Fruit fly (Drosophila melanogaster) whole organism, prepupa: ENCODE data around the gene bigmax.

ENCODE experiments used
- CG10669 ChIP-seq: fragments of 200-800 bp; sonication (Bioruptor generic); optimal IDR thresholded peaks from 3 replicates; lab custom pipeline; 2018; ENCODE audit warnings: missing biosample characterization, mild to moderate bottlenecking, missing genetic modification characterization, moderate library complexity
- CG11762 ChIP-seq: fragments of 200-800 bp; sonication (Bioruptor generic); optimal IDR thresholded peaks from 3 replicates; lab custom pipeline; 2016; ENCODE audit warnings: missing biosample characterization, missing genetic modification characterization; ENCODE audit not compliant: insufficient read depth
- CG11902 ChIP-seq: fragments of 200-800 bp; sonication (Bioruptor generic); optimal IDR thresholded peaks from 3 replicates; lab custom pipeline; 2016; ENCODE audit warnings: missing biosample characterization, missing genetic modification characterization
- CG15336 ChIP-seq: fragments of 200-800 bp; sonication (Bioruptor generic); IDR thresholded peaks from 2 replicates; pipeline ENCODE4 v1.3.6; 2022; ENCODE audit warnings: missing biosample characterization, missing genetic modification characterization
- CG1621 ChIP-seq: fragments of 200-800 bp; sonication (Bioruptor generic); optimal IDR thresholded peaks from 3 replicates; lab custom pipeline; 2018; ENCODE audit warnings: missing biosample characterization, mild to moderate bottlenecking, missing genetic modification characterization
- CG16779 ChIP-seq: fragments of 200-800 bp; sonication (Bioruptor generic); optimal IDR thresholded peaks from 3 replicates; lab custom pipeline; 2017; ENCODE audit warnings: missing biosample characterization, mild to moderate bottlenecking, missing genetic modification characterization
- CG3032 ChIP-seq: fragments of 200-800 bp; optimal IDR thresholded peaks from 2 replicates; lab custom pipeline; 2019; ENCODE audit warnings: missing biosample characterization, mild to moderate bottlenecking, missing genetic modification characterization, moderate library complexity
- CG32006 ChIP-seq: fragments of 200-800 bp; sonication (Bioruptor generic); optimal IDR thresholded peaks from 3 replicates; lab custom pipeline; 2017; ENCODE audit warnings: missing biosample characterization, mild to moderate bottlenecking, missing genetic modification characterization
- CG34406 ChIP-seq: fragments of 200-800 bp; sonication (Bioruptor generic); optimal IDR thresholded peaks from 3 replicates; lab custom pipeline; 2016; ENCODE audit warnings: missing biosample characterization, missing genetic modification characterization
- CG3919 ChIP-seq: fragments of 200-800 bp; sonication (Bioruptor generic); optimal IDR thresholded peaks from 3 replicates; lab custom pipeline; 2016; ENCODE audit warnings: missing biosample characterization, missing genetic modification characterization
- CG4318 ChIP-seq: fragments of 200-800 bp; sonication (Bioruptor generic); optimal IDR thresholded peaks from 3 replicates; lab custom pipeline; 2017; ENCODE audit warnings: missing biosample characterization, mild to moderate bottlenecking, missing genetic modification characterization
- CG6276 ChIP-seq: fragments of 200-800 bp; sonication (Bioruptor generic); optimal IDR thresholded peaks from 2 replicates; lab custom pipeline; 2017; ENCODE audit warnings: missing biosample characterization, mild to moderate bottlenecking, missing genetic modification characterization
- CG6808 ChIP-seq: fragments of 200-800 bp; sonication (Bioruptor generic); optimal IDR thresholded peaks from 3 replicates; lab custom pipeline; 2017; ENCODE audit warnings: missing biosample characterization, missing genetic modification characterization, mild to moderate bottlenecking, moderate library complexity, missing genetic modification reagents
- CG6854 ChIP-seq: fragments of 200-800 bp; sonication (Bioruptor generic); optimal IDR thresholded peaks from 2 replicates; lab custom pipeline; 2017; ENCODE audit warnings: missing biosample characterization, mild to moderate bottlenecking, missing genetic modification characterization
- CG7368 ChIP-seq: fragments of 200-800 bp; sonication (Bioruptor generic); optimal IDR thresholded peaks from 3 replicates; lab custom pipeline; 2016; ENCODE audit warnings: missing biosample characterization, missing genetic modification characterization
- CG8119 ChIP-seq: fragments of 200-800 bp; sonication (Bioruptor generic); IDR thresholded peaks from 3 replicates; pipeline ENCODE4 v1.3.6; 2022; ENCODE audit warnings: missing biosample characterization, missing genetic modification characterization
- CG8319 ChIP-seq: fragments of 200-800 bp; sonication (Bioruptor generic); optimal IDR thresholded peaks from 3 replicates; lab custom pipeline; 2016; ENCODE audit warnings: missing biosample characterization, missing genetic modification characterization
- CG9139 ChIP-seq: fragments of 200-800 bp; sonication (Bioruptor generic); optimal IDR thresholded peaks from 3 replicates; lab custom pipeline; 2017; ENCODE audit warnings: missing biosample characterization, mild to moderate bottlenecking, missing genetic modification characterization
- Eip78C ChIP-seq: fragments of 200-800 bp; sonication (Bioruptor generic); peaks from one replicate; lab custom pipeline; 2016; ENCODE audit warnings: missing biosample characterization, missing genetic modification characterization
- Eip93F ChIP-seq: fragments of 200-800 bp; sonication (Bioruptor generic); optimal IDR thresholded peaks from 2 replicates; lab custom pipeline; 2016; ENCODE audit warnings: missing biosample characterization, mild to moderate bottlenecking, missing genetic modification characterization
- Ets96B ChIP-seq: fragments of 200-800 bp; optimal IDR thresholded peaks from 2 replicates; lab custom pipeline; 2019; ENCODE audit warnings: missing biosample characterization, mild to moderate bottlenecking, missing genetic modification characterization, moderate library complexity
- Hr38 ChIP-seq: sonication (Bioruptor generic); optimal IDR thresholded peaks from 2 replicates; lab custom pipeline; 2016; ENCODE audit warnings: missing biosample characterization, missing genetic modification characterization
- Hr39 ChIP-seq: fragments of 200-800 bp; sonication (Bioruptor generic); optimal IDR thresholded peaks from 2 replicates; lab custom pipeline; 2016; ENCODE audit warnings: missing biosample characterization, missing genetic modification characterization
- Lpt ChIP-seq: fragments of 200-800 bp; sonication (Bioruptor generic); optimal IDR thresholded peaks from 3 replicates; lab custom pipeline; 2016; ENCODE audit warnings: missing biosample characterization, missing genetic modification characterization
- Sox102F ChIP-seq: fragments of 200-800 bp; sonication (Bioruptor generic); optimal IDR thresholded peaks from 2 replicates; lab custom pipeline; 2016; ENCODE audit warnings: missing biosample characterization, mild to moderate bottlenecking, missing genetic modification characterization
- Sox14 ChIP-seq: fragments of 200-800 bp; sonication (Bioruptor generic); optimal IDR thresholded peaks from 3 replicates; lab custom pipeline; 2016; ENCODE audit warnings: missing biosample characterization, missing genetic modification characterization
- achi ChIP-seq: fragments of 200-800 bp; sonication (Bioruptor generic); optimal IDR thresholded peaks from 3 replicates; lab custom pipeline; 2016; ENCODE audit warnings: missing biosample characterization, missing genetic modification characterization
- acj6 ChIP-seq: fragments of 200-800 bp; sonication (Bioruptor generic); optimal IDR thresholded peaks from 3 replicates; lab custom pipeline; 2016; ENCODE audit warnings: missing biosample characterization, missing genetic modification characterization
- cyc ChIP-seq: fragments of 200-800 bp; sonication (Bioruptor generic); optimal IDR thresholded peaks from 3 replicates; lab custom pipeline; 2016; ENCODE audit warnings: missing biosample characterization, missing genetic modification characterization
- dac ChIP-seq: fragments of 200-800 bp; sonication (Bioruptor generic); optimal IDR thresholded peaks from 2 replicates; lab custom pipeline; 2017; ENCODE audit warnings: missing biosample characterization, mild to moderate bottlenecking, missing genetic modification characterization
- eg ChIP-seq: fragments of 200-800 bp; sonication (Bioruptor generic); IDR thresholded peaks from 3 replicates; pipeline ENCODE4 v1.3.6; 2022; ENCODE audit warnings: missing biosample characterization, missing genetic modification characterization
- fkh ChIP-seq: fragments of 200-800 bp; sonication (Bioruptor generic); optimal IDR thresholded peaks from 3 replicates; lab custom pipeline; 2017; ENCODE audit warnings: missing biosample characterization, mild to moderate bottlenecking, missing genetic modification characterization, moderate library complexity
- lz ChIP-seq: fragments of 200-800 bp; sonication (Bioruptor generic); optimal IDR thresholded peaks from 3 replicates; lab custom pipeline; 2016; ENCODE audit warnings: missing biosample characterization, missing genetic modification characterization
- net ChIP-seq: fragments of 200-800 bp; sonication (Bioruptor generic); optimal IDR thresholded peaks from 3 replicates; lab custom pipeline; 2016; ENCODE audit warnings: missing biosample characterization, missing genetic modification characterization
- salr ChIP-seq, 2 experiments: fragments of 200-800 bp; sonication (Bioruptor generic); optimal IDR thresholded peaks; 3 replicates each; lab custom pipeline; 2016 to 2018; ENCODE audit warnings: missing biosample characterization in 2 of 2, missing genetic modification characterization in 2 of 2, mild to moderate bottlenecking in 1 of 2
- spab ChIP-seq: fragments of 200-800 bp; sonication (Bioruptor generic); optimal IDR thresholded peaks from 2 replicates; lab custom pipeline; 2017; ENCODE audit warnings: missing biosample characterization, mild to moderate bottlenecking, missing genetic modification characterization, missing genetic modification reagents
- ss ChIP-seq, 2 experiments: fragments of 200-800 bp; sonication (Bioruptor generic); optimal IDR thresholded peaks; 2 replicates in 1 of 2; 3 replicates in 1 of 2; lab custom pipeline; 2017 to 2018; ENCODE audit warnings: mild to moderate bottlenecking in 2 of 2, missing biosample characterization in 2 of 2, missing genetic modification characterization in 2 of 2, moderate library complexity in 1 of 2
- svp ChIP-seq: fragments of 200-800 bp; sonication (Bioruptor generic); peaks from one replicate; lab custom pipeline; 2016; ENCODE audit warnings: missing biosample characterization, missing genetic modification characterization
- vri ChIP-seq: fragments of 200-800 bp; sonication (Bioruptor generic); optimal IDR thresholded peaks from 3 replicates; lab custom pipeline; 2016; ENCODE audit warnings: missing biosample characterization, mild to moderate bottlenecking, missing genetic modification characterization

The bigmax gene

DNA sequence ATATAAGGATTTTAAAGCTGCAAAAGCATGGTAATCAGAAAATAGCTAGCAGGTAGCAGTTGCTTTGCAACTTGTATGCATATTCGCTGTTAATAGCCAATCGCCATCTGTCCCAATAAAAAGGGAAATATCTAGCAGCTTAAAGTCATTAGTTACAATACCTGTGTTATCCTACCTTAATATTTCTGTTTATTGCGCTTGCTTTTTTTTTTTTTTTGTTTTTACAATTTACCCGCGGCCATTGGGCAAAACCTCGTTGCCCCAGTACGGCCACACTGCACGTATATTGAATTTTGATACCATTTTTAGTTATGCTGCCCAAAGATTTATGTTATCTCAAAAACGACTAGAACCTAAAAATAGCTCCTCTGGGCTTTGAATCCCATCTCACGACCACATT, 16.1 kb downstream of the bigmax start:
- TF ChIP-seq ss (GFP tag; optimal IDR thresholded peaks at IDR 0.05; lab: Kevin White, UChicago) (peak in 1 of 2 experiments; percentile 22), Sox14 (peak; percentile 31), CG3032 (tag; lab: Kevin White, UChicago) (peak; percentile 15), Eip78C (peak; percentile 46), lz (no peak)

DNA sequence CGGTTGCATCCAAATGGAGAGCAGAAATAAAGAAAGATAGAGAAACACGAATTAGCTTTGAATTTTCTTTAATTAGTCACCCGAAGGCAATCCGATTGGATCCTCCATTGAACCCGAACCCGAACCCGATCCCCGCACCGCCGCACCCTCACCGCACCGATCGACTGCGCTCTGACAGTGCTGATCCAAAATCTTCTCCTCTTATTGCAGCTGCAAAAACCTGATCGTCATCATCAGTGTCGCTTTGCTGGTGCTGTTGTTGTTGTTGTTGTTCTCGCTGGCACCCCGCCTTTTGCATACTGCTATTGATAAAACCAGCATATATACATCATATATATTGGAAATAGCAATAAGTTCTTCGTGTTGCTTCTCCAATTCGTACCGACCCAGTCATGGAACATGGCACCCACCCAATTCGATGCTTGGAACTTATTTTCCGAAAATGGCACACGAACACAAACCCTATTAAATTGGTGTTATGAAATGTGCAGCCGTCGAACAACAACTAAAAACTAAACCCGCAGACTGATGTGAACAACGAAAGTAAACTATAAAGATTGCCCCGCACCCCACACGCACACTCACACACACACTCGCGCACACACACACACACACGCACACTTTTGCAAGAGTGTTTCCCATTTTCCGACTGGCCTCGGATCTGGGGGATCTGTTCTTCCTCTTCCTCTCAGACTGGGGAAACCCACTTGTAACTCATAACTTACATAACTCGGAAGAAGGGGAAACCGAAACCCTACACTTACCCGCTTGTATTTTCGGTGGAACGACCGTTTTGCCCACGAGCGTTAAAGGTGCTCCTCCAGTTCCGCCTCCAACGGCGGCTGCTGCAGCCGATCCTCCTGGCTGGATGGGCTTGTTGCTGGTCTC, 17.7 kb downstream of the bigmax start:
- TF ChIP-seq Lpt (GFP tag; lab: Kevin White, UChicago) (peak; percentile 6), CG8119 (GFP tag; lab: Robert Waterston, UW) (0 out of 3 replicates have a peak, but pooled peaks have one; percentile 20), CG6276 (GFP tag; lab: Kevin White, UChicago) (peak; percentile 25), CG6854 (GFP tag; lab: Kevin White, UChicago) (peak; percentile 44), CG9139 (peak; percentile 8), spab (peak; percentile 1), CG4318 (GFP tag; lab: Kevin White, UChicago) (no peak), CG1621 (peak; percentile 23), svp (GFP tag; lab: Kevin White, UChicago) (peak; percentile 98), Eip78C (peak; percentile 54), Hr39 (no peak), ss (GFP tag; optimal IDR thresholded peaks at IDR 0.05; lab: Kevin White, UChicago) (peak; percentile 22 to 44), CG6808 (GFP tag; lab: Kevin White, UChicago) (peak; percentile 10), CG3919 (GFP tag; lab: Kevin White, UChicago) (peak; percentile 27), acj6 (no peak)
- TF ChIP-seq, all 60 proteins: peak for 12

DNA sequence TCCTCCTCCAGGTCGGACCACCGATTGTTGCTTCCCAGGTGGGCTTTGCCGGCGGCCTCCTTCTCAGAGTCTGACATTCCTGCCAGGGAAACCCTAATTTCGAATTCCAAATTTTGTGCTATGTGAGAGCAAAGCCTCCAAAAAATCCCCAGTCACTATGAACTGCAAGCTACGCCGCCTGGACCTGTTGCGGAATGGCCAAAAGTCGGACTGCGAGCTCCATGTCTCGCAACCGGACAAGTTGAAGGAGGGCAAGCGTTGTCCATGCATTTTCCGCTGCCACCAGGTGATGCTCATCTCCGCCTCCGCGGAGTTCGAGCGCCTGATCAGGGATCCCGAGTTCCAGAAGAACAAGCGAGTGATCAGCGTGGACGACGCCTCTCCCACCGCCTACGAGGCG, 23.0 kb downstream of the bigmax start, which contains the start of the genes CG14262 and CG14260:
Gene CG14262 (minus strand): TSS at position 101 of the 400 bp plus-strand sequence.
Gene CG14260 (plus strand): TSS at position 128 of the 400 bp plus-strand sequence.
- TF ChIP-seq lz (no peak), Sox14 (no peak), Eip78C (no peak), Eip93F (no peak), salr (GFP tag; optimal IDR thresholded peaks at IDR 0.05; lab: Kevin White, UChicago) (no peak), CG1621 (no peak), CG7368 (GFP tag; lab: Kevin White, UChicago) (no peak), CG32006 (GFP tag; lab: Kevin White, UChicago) (no peak), CG3032 (tag; lab: Kevin White, UChicago) (no peak), CG10669 (GFP tag; lab: Kevin White, UChicago) (no peak), ss (GFP tag; optimal IDR thresholded peaks at IDR 0.05; lab: Kevin White, UChicago) (no peak), CG34406 (GFP tag; lab: Kevin White, UChicago) (no peak), dac (no peak), achi (GFP tag; lab: Kevin White, UChicago) (no peak), Ets96B (tag; lab: Kevin White, UChicago) (no peak), vri (no peak), CG9139 (no peak), cyc (GFP tag; lab: Kevin White, UChicago) (no peak)

DNA sequence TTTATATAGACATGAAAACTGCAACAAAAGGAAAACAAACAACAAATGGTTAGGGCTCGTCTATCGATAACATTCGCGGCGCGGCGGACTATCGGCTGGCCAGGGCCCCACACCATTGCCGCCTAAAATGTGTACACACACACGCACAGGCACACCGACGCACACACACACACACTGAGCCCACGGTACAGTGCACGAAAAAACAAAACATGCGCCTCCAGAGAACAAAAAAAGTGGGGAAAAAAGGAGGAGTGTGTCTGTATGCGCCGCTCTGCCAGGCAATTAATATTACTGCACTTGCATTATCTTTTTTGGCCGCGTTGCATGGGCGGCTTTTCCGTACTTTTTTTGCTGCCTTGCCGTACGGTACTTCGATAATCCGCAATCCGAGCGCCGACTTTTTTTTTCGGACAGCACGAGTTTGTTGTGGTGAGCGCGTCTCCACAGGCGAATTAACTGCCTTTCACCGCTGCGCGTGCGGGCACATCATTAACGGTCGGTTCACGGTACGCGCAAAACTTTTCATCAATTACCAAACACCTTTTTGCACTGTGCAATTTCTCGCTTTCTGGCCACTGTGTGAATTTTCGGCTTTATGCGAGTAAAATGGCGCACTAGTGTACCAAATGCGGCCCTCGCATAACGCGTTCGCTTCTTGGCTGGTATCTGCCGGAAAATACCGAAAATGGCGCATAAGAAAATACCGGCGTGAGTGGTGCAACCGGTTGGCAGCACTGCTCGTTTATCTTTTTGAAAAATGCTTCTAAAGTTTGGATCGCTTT, 24.7 kb downstream of the bigmax start, which contains the start of gene woc:
Gene woc (minus strand): TSS at position 622 of the 782 bp plus-strand sequence.
- TF ChIP-seq CG8319 (peak; percentile 77), Lpt (GFP tag; lab: Kevin White, UChicago) (peak; percentile 77), CG11902 (GFP tag; lab: Kevin White, UChicago) (peak; percentile 65), CG6276 (GFP tag; lab: Kevin White, UChicago) (peak; percentile 88), Sox102F (GFP tag; lab: Kevin White, UChicago) (no peak), CG9139 (no peak), lz (peak; percentile 82), spab (peak; percentile 81), CG4318 (GFP tag; lab: Kevin White, UChicago) (no peak), CG3919 (GFP tag; lab: Kevin White, UChicago) (peak; percentile 86), CG6854 (GFP tag; lab: Kevin White, UChicago) (peak; percentile 50), vri (no peak), Hr38 (peak; percentile 4), CG34406 (GFP tag; lab: Kevin White, UChicago) (peak; percentile 67), salr (GFP tag; optimal IDR thresholded peaks at IDR 0.05; lab: Kevin White, UChicago) (peak in 1 of 2 experiments; percentile 56), net (GFP tag; lab: Kevin White, UChicago) (peak; percentile 87), CG6808 (GFP tag; lab: Kevin White, UChicago) (peak; percentile 86), CG15336 (peak; percentile 79), fkh (GFP tag; lab: Kevin White, UChicago) (peak; percentile 94), CG8119 (GFP tag; lab: Robert Waterston, UW) (peak; percentile 83), CG11762 (peak; percentile 64), eg (GFP tag; lab: Robert Waterston, UW) (peak; percentile 91), CG1621 (peak; percentile 86), CG16779 (tag; lab: Kevin White, UChicago) (peak; percentile 91), CG10669 (GFP tag; lab: Kevin White, UChicago) (peak; percentile 69)
